Worm (Caenorhabditis elegans) whole organism, L1 larva: ENCODE measurements around the gene chtb-2.

ENCODE experiments used
- fos-1 ChIP-seq: fragments of 150-350 bp; optimal IDR thresholded peaks from 2 replicates; lab custom pipeline; 2014; ENCODE audit warnings: missing biosample characterization, missing genetic modification characterization
- lsy-2 ChIP-seq, 2 experiments: fragments of 150-350 bp; optimal IDR thresholded peaks; 2 replicates each; lab custom pipeline; 2014; ENCODE audit warnings: missing biosample characterization in 2 of 2, missing genetic modification characterization in 2 of 2
- nhr-77 ChIP-seq: fragments of 150-350 bp; optimal IDR thresholded peaks from 2 replicates; lab custom pipeline; 2014; ENCODE audit warnings: missing biosample characterization, missing genetic modification characterization
- sptf-1 ChIP-seq: fragments of 150-350 bp; optimal IDR thresholded peaks from 2 replicates; lab custom pipeline; 2014; ENCODE audit warnings: missing biosample characterization, missing genetic modification characterization
- tbx-2 ChIP-seq: sonication (generic microtip); optimal IDR thresholded peaks from 2 replicates; lab custom pipeline; 2016; ENCODE audit warnings: missing genetic modification characterization, missing compliant biosample characterization
- ztf-11 ChIP-seq, 2 experiments: sonication (generic microtip); optimal IDR thresholded peaks; 2 replicates each; lab custom pipeline; 2016 to 2017; ENCODE audit warnings: missing genetic modification characterization in 2 of 2, missing biosample characterization in 1 of 2, missing compliant biosample characterization in 1 of 2

- TF ChIP-seq lsy-2 (tag; optimal IDR thresholded peaks at IDR 0.05; lab: Kevin White, UChicago) (no peak), fos-1 (tag; lab: Kevin White, UChicago) (no peak), nhr-77 (tag; lab: Kevin White, UChicago) (no peak), sptf-1 (no peak), ztf-11 (tag; optimal IDR thresholded peaks at IDR 0.05; lab: Kevin White, UChicago) (no peak), tbx-2 (tag; lab: Kevin White, UChicago) (no peak)
These were observed 6.6 kb upstream of the chtb-2 start for ce11 chrIII:6476380-6476779.
